Worm (Caenorhabditis elegans) whole organism, late embryonic: ENCODE data around the gene add-1.

Source experiments
- F13H6.1 ChIP-seq: sonication (generic microtip); optimal IDR thresholded peaks from 2 replicates; lab custom pipeline; 2016; ENCODE audit warnings: missing genetic modification characterization, missing compliant biosample characterization
- K02D7.2 ChIP-seq: sonication (generic microtip); optimal IDR thresholded peaks from 2 replicates; lab custom pipeline; 2017; ENCODE audit warnings: mild to moderate bottlenecking, missing genetic modification characterization, missing compliant biosample characterization
- ceh-2 ChIP-seq: sonication (generic microtip); optimal IDR thresholded peaks from 2 replicates; lab custom pipeline; 2016; ENCODE audit warnings: missing genotype, missing genetic modification characterization, missing compliant biosample characterization
- ceh-22 ChIP-seq: sonication (generic microtip); optimal IDR thresholded peaks from 2 replicates; lab custom pipeline; 2017; ENCODE audit warnings: missing biosample characterization, missing genetic modification characterization
- elt-4 ChIP-seq: sonication (generic microtip); optimal IDR thresholded peaks from 2 replicates; lab custom pipeline; 2016; ENCODE audit warnings: missing genetic modification characterization, missing compliant biosample characterization
- fkh-10 ChIP-seq: fragments of 150-350 bp; optimal IDR thresholded peaks from 2 replicates; lab custom pipeline; 2014; ENCODE audit warnings: missing biosample characterization, missing genetic modification reagents, missing genetic modification characterization
- lin-11 ChIP-seq: fragments of 200-800 bp; sonication (Bioruptor generic); optimal IDR thresholded peaks from 2 replicates; lab custom pipeline; 2018; ENCODE audit warnings: mild to moderate bottlenecking, missing genetic modification characterization, missing compliant biosample characterization
- nhr-11 ChIP-seq: fragments of 150-350 bp; optimal IDR thresholded peaks from 2 replicates; lab custom pipeline; 2014; ENCODE audit warnings: missing biosample characterization, missing genetic modification characterization
- pag-3 ChIP-seq: sonication (generic microtip); optimal IDR thresholded peaks from 2 replicates; lab custom pipeline; 2016; ENCODE audit warnings: missing compliant biosample characterization, missing genetic modification characterization, borderline replicate concordance
- pax-1 ChIP-seq: fragments of 150-350 bp; optimal IDR thresholded peaks from 2 replicates; lab custom pipeline; 2014; ENCODE audit warnings: missing biosample characterization, missing genetic modification characterization
- pros-1 ChIP-seq: fragments of 150-350 bp; optimal IDR thresholded peaks from 2 replicates; lab custom pipeline; 2014; ENCODE audit warnings: missing biosample characterization, missing genetic modification reagents, missing genetic modification characterization
- rnt-1 ChIP-seq: sonication (generic microtip); optimal IDR thresholded peaks from 2 replicates; lab custom pipeline; 2016; ENCODE audit warnings: missing genetic modification characterization, missing compliant biosample characterization
- tbx-2 ChIP-seq: sonication (generic microtip); optimal IDR thresholded peaks from 2 replicates; lab custom pipeline; 2016; ENCODE audit warnings: missing genetic modification characterization, missing compliant biosample characterization
- unc-86 ChIP-seq: sonication (generic microtip); optimal IDR thresholded peaks from 2 replicates; lab custom pipeline; 2016; ENCODE audit warnings: missing genetic modification characterization, missing compliant biosample characterization

DNA sequence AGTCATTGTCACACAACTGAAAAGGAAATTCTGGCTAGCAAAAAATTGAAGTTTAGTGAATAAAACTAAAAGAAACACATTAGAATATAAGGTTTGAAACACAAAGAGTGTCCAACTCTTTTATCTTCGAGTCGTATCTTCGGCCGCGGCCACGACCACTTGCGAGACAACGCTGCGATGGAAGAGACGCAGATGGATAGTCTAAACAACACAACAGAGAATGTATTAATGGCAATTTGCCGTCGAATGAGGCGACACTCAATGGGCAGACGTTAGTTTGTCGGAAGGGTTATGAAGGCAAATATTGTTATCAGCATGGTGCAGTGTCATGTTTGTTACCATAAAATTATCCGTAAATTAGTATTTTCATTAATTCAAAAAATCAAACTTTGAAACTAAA is 6.8 kb downstream of the add-1 start, which contains the start of gene F39C12.1:
- TF ChIP-seq elt-4 (tag; lab: Kevin White, UChicago): no peak
- no peak for TF ChIP-seq F13H6.1
- TF ChIP-seq ceh-2: peak; percentile 52
- TF ChIP-seq rnt-1 (tag; lab: Kevin White, UChicago): no peak
- TF ChIP-seq unc-86 (tag; lab: Kevin White, UChicago): no peak
- no peak for TF ChIP-seq pax-1 (tag; lab: Kevin White, UChicago)
- no peak for TF ChIP-seq fkh-10
- TF ChIP-seq ceh-22 (tag; lab: Kevin White, UChicago): no peak
- no peak for TF ChIP-seq pros-1
- no peak for TF ChIP-seq nhr-11 (tag; lab: Kevin White, UChicago)
- TF ChIP-seq pag-3 (tag; lab: Kevin White, UChicago): no peak
- no peak for TF ChIP-seq K02D7.2 (tag; lab: Kevin White, UChicago)
- no peak for TF ChIP-seq lin-11
- peak; percentile 56 for TF ChIP-seq tbx-2 (tag; lab: Kevin White, UChicago)
